Worm (Caenorhabditis elegans): Measurements from ENCODE around the gene selt-1.2.
A peak's percentile ranks its signal among the peaks of the same experiment; 100 is the strongest.

The selt-1.2 gene

DNA sequence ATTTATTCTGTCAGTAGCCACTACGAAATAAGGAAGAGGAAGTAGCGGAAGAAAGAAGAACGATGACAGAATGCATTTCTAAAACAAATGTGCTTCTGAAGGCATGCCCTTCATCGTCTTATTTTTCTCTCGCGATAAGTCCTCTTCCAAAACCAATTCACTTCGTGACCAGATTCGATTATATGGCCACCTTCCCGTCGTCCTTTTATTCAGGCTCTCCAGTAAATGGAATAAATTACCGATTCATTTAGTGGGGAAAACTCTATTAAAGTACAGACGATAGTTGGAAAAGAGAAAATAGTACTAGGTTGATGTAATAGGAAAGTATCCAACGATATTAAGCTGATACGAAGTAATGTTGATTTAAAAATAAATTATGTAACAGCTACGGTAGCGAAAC is 25.9 kb downstream of the selt-1.2 start:
- TF ChIP-seq ceh-88 (GFP tag; IDR thresholded peaks at IDR 0.05) (no peak), tbx-2 (tag; optimal IDR thresholded peaks at IDR 0.05) (peak; percentile 33), nhr-47 (tag; optimal IDR thresholded peaks at IDR 0.05) (no peak), ztf-4 (tag; optimal IDR thresholded peaks at IDR 0.05) (no peak), lsy-2 (tag; optimal IDR thresholded peaks at IDR 0.05) (peak in 1 of 2 experiments; percentile 1), lin-15B (tag; optimal IDR thresholded peaks at IDR 0.05) (no peak), lin-14 (GFP tag; optimal IDR thresholded peaks at IDR 0.05) (peak; percentile 63), mab-9 (GFP tag; IDR thresholded peaks at IDR 0.05) (no peak), nhr-12 (tag; optimal IDR thresholded peaks at IDR 0.05) (no peak), fos-1 (tag; optimal IDR thresholded peaks at IDR 0.05) (no peak), hlh-4 (tag; optimal IDR thresholded peaks at IDR 0.05) (no peak), nhr-77 (tag; optimal IDR thresholded peaks at IDR 0.05) (no peak), aly-2 (tag; optimal IDR thresholded peaks at IDR 0.05) (no peak), ces-1 (GFP tag; optimal IDR thresholded peaks at IDR 0.05) (no peak)

DNA sequence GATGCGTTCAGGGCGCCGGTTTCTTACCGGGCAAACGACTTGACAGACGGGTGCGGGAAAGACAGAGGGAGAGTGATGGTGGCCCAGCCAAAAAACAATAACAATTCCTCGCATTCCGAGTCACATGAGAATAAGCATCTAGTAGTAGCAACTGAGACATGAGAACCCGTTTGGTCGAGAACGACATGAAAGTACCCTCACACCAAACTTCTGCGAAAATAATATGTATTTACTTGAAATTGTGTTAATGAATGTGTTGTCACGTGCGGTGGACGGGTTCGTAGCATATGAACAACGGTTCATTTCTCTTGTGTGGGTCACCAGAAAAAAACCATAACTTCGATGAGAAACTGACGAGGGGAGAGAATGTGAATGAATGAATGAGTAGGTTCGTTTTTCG is 26.3 kb downstream of the selt-1.2 start:
- TF ChIP-seq lin-35 (GFP tag; optimal IDR thresholded peaks at IDR 0.05) (peak in 1 of 2 experiments; percentile 56), ceh-63 (GFP tag; optimal IDR thresholded peaks at IDR 0.05) (no peak), nhr-20 (tag; optimal IDR thresholded peaks at IDR 0.05) (peak; percentile 5), unc-130 (tag; optimal IDR thresholded peaks at IDR 0.05) (no peak), nhr-28 (tag; optimal IDR thresholded peaks at IDR 0.05) (no peak), mdl-1 (tag; optimal IDR thresholded peaks at IDR 0.05) (peak in 1 of 2 experiments; percentile 40), xbp-1 (tag; optimal IDR thresholded peaks at IDR 0.05) (no peak), efl-1 (optimal IDR thresholded peaks at IDR 0.05) (no peak), efl-1 (GFP tag; optimal IDR thresholded peaks at IDR 0.05 in 1 of 2) (peak in 1 of 2 experiments; percentile 49), ceh-90 (tag; optimal IDR thresholded peaks at IDR 0.05) (no peak)

DNA sequence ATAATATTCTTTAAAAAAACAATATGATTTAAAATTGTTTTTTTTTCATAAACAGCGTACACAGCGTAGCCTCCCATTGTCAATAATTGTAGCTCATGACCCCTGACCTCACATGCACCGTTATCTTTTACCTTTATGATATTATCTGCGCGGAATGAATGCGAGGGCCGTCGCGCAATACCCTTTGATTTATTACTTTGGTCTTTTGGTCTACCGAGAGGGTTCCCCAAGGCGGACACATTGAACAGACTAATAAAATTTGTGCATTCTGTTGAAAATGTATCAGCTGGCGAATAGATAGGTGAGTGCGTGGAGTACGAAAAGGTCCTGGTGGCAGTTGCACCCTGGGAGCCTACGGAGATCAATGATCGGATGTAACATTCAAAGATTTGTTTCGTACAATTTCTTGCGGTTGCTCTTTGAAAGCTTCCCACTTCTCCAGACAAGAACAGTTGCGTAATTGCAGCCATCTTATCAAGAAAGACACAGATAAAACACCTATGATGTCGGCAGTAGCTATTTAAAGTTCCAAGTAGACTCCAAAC is 26.8 kb downstream of the selt-1.2 start:
- TF ChIP-seq nhr-76 (tag; optimal IDR thresholded peaks at IDR 0.05) (no peak), nhr-12 (tag; optimal IDR thresholded peaks at IDR 0.05) (no peak), xbp-1 (tag; optimal IDR thresholded peaks at IDR 0.05) (no peak), sox-4 (tag; optimal IDR thresholded peaks at IDR 0.05) (no peak), C34B4.2 (tag; optimal IDR thresholded peaks at IDR 0.05) (no peak), ceh-90 (tag; optimal IDR thresholded peaks at IDR 0.05) (no peak)

DNA sequence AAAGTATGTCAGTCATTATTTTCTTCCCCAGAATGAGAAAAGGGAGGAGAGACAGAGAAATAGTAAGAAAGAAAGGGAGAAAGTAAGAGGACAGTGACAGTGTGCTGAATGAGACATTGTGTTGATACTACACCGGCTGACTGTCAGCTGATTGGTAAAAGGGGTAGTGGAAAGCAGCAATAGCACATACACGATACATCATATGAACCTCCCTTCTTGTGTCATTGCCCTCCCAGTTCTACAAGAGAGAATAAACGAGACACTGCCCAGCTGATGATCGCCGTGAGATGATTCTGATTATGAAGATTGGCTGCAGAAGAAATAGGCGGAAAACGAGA is 27.4 kb downstream of the selt-1.2 start:
- TF ChIP-seq nhr-28 (tag; optimal IDR thresholded peaks at IDR 0.05) (no peak), zag-1 (tag; optimal IDR thresholded peaks at IDR 0.05) (no peak), efl-3 (GFP tag; optimal IDR thresholded peaks at IDR 0.05) (no peak), unc-86 (tag; optimal IDR thresholded peaks at IDR 0.05) (no peak), C34B4.2 (tag; optimal IDR thresholded peaks at IDR 0.05) (no peak), mab-9 (GFP tag; IDR thresholded peaks at IDR 0.05) (no peak), pqm-1 (tag; optimal IDR thresholded peaks at IDR 0.05) (no peak), lir-3 (tag; optimal IDR thresholded peaks at IDR 0.05; ENCODE audit: poor library complexity) (peak; percentile 82), pag-3 (tag; optimal IDR thresholded peaks at IDR 0.05; ENCODE audit: borderline replicate concordance, insufficient read depth) (no peak), snpc-4 (tag; optimal IDR thresholded peaks at IDR 0.05) (peak; percentile 66), skn-1 (tag; optimal IDR thresholded peaks at IDR 0.05) (peak; percentile 36), lin-39 (tag; optimal IDR thresholded peaks at IDR 0.05) (peak; percentile 20), efl-1 (optimal IDR thresholded peaks at IDR 0.05) (peak; percentile 35 to 44), efl-1 (GFP tag; optimal IDR thresholded peaks at IDR 0.05 in 1 of 2) (peak; percentile 37 to 94), lin-15B (tag; optimal IDR thresholded peaks at IDR 0.05) (no peak), aha-1 (tag; optimal IDR thresholded peaks at IDR 0.05) (peak; percentile 32), nhr-12 (tag; optimal IDR thresholded peaks at IDR 0.05) (no peak), C16A3.4 (tag; optimal IDR thresholded peaks at IDR 0.05) (peak; percentile 85), ztf-11 (tag; optimal IDR thresholded peaks at IDR 0.05) (no peak), lin-35 (GFP tag; optimal IDR thresholded peaks at IDR 0.05) (peak; percentile 49 to 89), tbx-2 (tag; optimal IDR thresholded peaks at IDR 0.05) (peak; percentile 84), zip-4 (GFP tag; optimal IDR thresholded peaks at IDR 0.05) (peak; percentile 1), sup-37 (GFP tag; optimal IDR thresholded peaks at IDR 0.05) (no peak), egl-27 (tag; optimal IDR thresholded peaks at IDR 0.05) (no peak), nhr-84 (tag; optimal IDR thresholded peaks at IDR 0.05) (no peak), hlh-17 (GFP tag; optimal IDR thresholded peaks at IDR 0.05; ENCODE audit: borderline replicate concordance) (no peak), nhr-85 (tag) (peak; percentile 99), grh-1 (GFP tag; IDR thresholded peaks at IDR 0.05) (peak; percentile 58), ceh-63 (GFP tag; optimal IDR thresholded peaks at IDR 0.05) (no peak), lin-14 (GFP tag; optimal IDR thresholded peaks at IDR 0.05) (peak; percentile 92), sox-4 (tag; optimal IDR thresholded peaks at IDR 0.05) (peak; percentile 72)

Data from whole organism, L1 larva.